Worm (Caenorhabditis elegans): Measurements from ENCODE around the gene twk-36.

DNA sequence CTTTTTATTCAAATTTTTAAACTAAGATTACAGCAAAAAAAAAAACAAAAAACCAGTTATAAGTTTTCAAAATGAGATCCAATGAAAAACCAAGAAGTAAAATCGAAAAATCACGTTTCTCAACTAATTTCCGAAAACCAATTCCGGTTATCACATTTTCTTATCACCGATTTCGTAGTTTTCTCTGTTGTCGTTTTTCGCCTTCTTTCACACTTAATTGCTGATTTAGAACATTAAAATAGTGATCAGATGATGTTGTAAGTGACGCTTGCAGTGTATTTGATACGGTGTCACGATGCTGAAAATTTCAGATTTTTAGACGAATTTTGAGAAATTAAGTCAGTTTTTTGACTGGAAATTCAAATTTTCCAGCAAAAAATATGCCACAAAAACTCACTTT is 33.4 kb upstream of the twk-36 start:
- no peak for TF ChIP-seq skn-1 (tag; optimal IDR thresholded peaks at IDR 0.05)
- no peak for TF ChIP-seq ceh-82 (tag; optimal IDR thresholded peaks at IDR 0.05)
- no peak for TF ChIP-seq unc-62 (GFP tag; optimal IDR thresholded peaks at IDR 0.05)
- no peak for TF ChIP-seq ztf-11 (tag; optimal IDR thresholded peaks at IDR 0.05)
- no peak for TF ChIP-seq dmd-4 (tag; optimal IDR thresholded peaks at IDR 0.05)
- TF ChIP-seq nhr-6 (tag; optimal IDR thresholded peaks at IDR 0.05) = no peak
